Worm (Caenorhabditis elegans) whole organism, L1 larva: ENCODE data around the gene F32D8.11.

ENCODE experiments used
- C16A3.4 ChIP-seq: fragments of 150-350 bp; optimal IDR thresholded peaks from 2 replicates; lab custom pipeline; 2014; ENCODE audit warnings: missing biosample characterization, missing genetic modification characterization
- F16B12.6 ChIP-seq: fragments of 150-350 bp; optimal IDR thresholded peaks from 2 replicates; lab custom pipeline; 2014; ENCODE audit warnings: missing biosample characterization, missing genetic modification characterization
- aha-1 ChIP-seq: fragments of 150-350 bp; optimal IDR thresholded peaks from 2 replicates; lab custom pipeline; 2014; ENCODE audit warnings: missing biosample characterization, missing genetic modification characterization
- blmp-1 ChIP-seq: fragments of 150-350 bp; optimal IDR thresholded peaks from 2 replicates; lab custom pipeline; 2014; ENCODE audit warnings: missing biosample characterization, missing genetic modification characterization
- ceh-88 ChIP-seq: fragments of 200-800 bp; sonication (Bioruptor generic); IDR thresholded peaks from 2 replicates; pipeline ENCODE4 v1.3.6; 2022; ENCODE audit warnings: missing genetic modification characterization, missing compliant biosample characterization
- egl-13 ChIP-seq: sonication (generic microtip); optimal IDR thresholded peaks from 2 replicates; lab custom pipeline; 2016; ENCODE audit warnings: missing genotype, missing genetic modification reagents, missing genetic modification characterization, missing compliant biosample characterization
- elt-2 ChIP-seq: sonication (generic microtip); optimal IDR thresholded peaks from 2 replicates; lab custom pipeline; 2016; ENCODE audit warnings: missing genetic modification characterization, mild to moderate bottlenecking, inconsistent platforms, missing compliant biosample characterization, missing genetic modification reagents
- elt-3 ChIP-seq, 6 experiments: fragments of 150-350 bp in 1 of 6; sonication (generic microtip); optimal IDR thresholded peaks; 2 replicates each; lab custom pipeline; 2017 to 2018; ENCODE audit warnings: missing biosample characterization in 6 of 6, missing genetic modification characterization in 6 of 6, inconsistent platforms in 1 of 6
- fkh-4 ChIP-seq: sonication (generic microtip); optimal IDR thresholded peaks from 2 replicates; lab custom pipeline; 2016; ENCODE audit warnings: missing compliant biosample characterization, missing genetic modification characterization, borderline replicate concordance
- fos-1 ChIP-seq: fragments of 150-350 bp; optimal IDR thresholded peaks from 2 replicates; lab custom pipeline; 2014; ENCODE audit warnings: missing biosample characterization, missing genetic modification characterization
- hlh-17 ChIP-seq: fragments of 200-800 bp; sonication (Bioruptor generic); optimal IDR thresholded peaks from 2 replicates; lab custom pipeline; 2018; ENCODE audit warnings: missing genetic modification characterization, mild to moderate bottlenecking, missing compliant biosample characterization, moderate library complexity, borderline replicate concordance
- hlh-4 ChIP-seq: sonication (generic microtip); optimal IDR thresholded peaks from 2 replicates; lab custom pipeline; 2016; ENCODE audit warnings: mild to moderate bottlenecking, missing genetic modification characterization, missing compliant biosample characterization
- hpl-2 ChIP-seq: fragments of 150-350 bp; optimal IDR thresholded peaks from 2 replicates; lab custom pipeline; 2014; ENCODE audit warnings: missing biosample characterization, missing genetic modification reagents, missing genetic modification characterization
- irx-1 ChIP-seq: sonication (generic microtip); optimal IDR thresholded peaks from 2 replicates; lab custom pipeline; 2016; ENCODE audit warnings: missing genetic modification characterization, missing compliant biosample characterization
- isw-1 ChIP-seq: fragments of 200-800 bp; sonication (Bioruptor generic); IDR thresholded peaks from 2 replicates; pipeline ENCODE4 v1.3.6; 2022; ENCODE audit warnings: missing genetic modification characterization, missing compliant biosample characterization
- lin-13 ChIP-seq: fragments of 150-350 bp; optimal IDR thresholded peaks from 2 replicates; lab custom pipeline; 2014; ENCODE audit warnings: missing biosample characterization, missing genetic modification reagents, missing genetic modification characterization
- lin-14 ChIP-seq: fragments of 200-800 bp; sonication (Bioruptor generic); optimal IDR thresholded peaks from 2 replicates; lab custom pipeline; 2018; ENCODE audit warnings: mild to moderate bottlenecking, missing genetic modification characterization, moderate library complexity, missing compliant biosample characterization
- lin-39 ChIP-seq: fragments of 150-350 bp; optimal IDR thresholded peaks from 2 replicates; lab custom pipeline; 2014; ENCODE audit warnings: missing biosample characterization, missing genetic modification reagents, missing genetic modification characterization
- lsy-2 ChIP-seq, 2 experiments: fragments of 150-350 bp; optimal IDR thresholded peaks; 2 replicates each; lab custom pipeline; 2014; ENCODE audit warnings: missing biosample characterization in 2 of 2, missing genetic modification characterization in 2 of 2
- mdl-1 ChIP-seq, 2 experiments: fragments of 150-350 bp; optimal IDR thresholded peaks; 2 replicates each; lab custom pipeline; 2014 to 2017; ENCODE audit warnings: missing biosample characterization in 2 of 2, missing genetic modification characterization in 2 of 2, inconsistent platforms in 1 of 2
- nhr-19 ChIP-seq: fragments of 200-800 bp; sonication (Bioruptor generic); conservative IDR thresholded peaks from 2 replicates; pipeline ENCODE4 v1.3.6; 2022; ENCODE audit warnings: missing genetic modification characterization, missing compliant biosample characterization
- nhr-20 ChIP-seq: sonication (generic microtip); optimal IDR thresholded peaks from 2 replicates; lab custom pipeline; 2016; ENCODE audit warnings: mild to moderate bottlenecking, missing genetic modification characterization, missing compliant biosample characterization
- nhr-237 ChIP-seq: fragments of 150-350 bp; optimal IDR thresholded peaks from 2 replicates; lab custom pipeline; 2014; ENCODE audit warnings: missing biosample characterization, missing genetic modification characterization
- nhr-71 ChIP-seq: sonication (generic microtip); optimal IDR thresholded peaks from 2 replicates; lab custom pipeline; 2016; ENCODE audit warnings: mild to moderate bottlenecking, missing genetic modification characterization, moderate library complexity, missing compliant biosample characterization
- nhr-85 ChIP-seq: sonication (generic microtip); peaks from one replicate; lab custom pipeline; 2016; ENCODE audit warnings: missing genetic modification characterization, inconsistent platforms, missing compliant biosample characterization
- pag-3 ChIP-seq: sonication (generic microtip); optimal IDR thresholded peaks from 2 replicates; lab custom pipeline; 2017; ENCODE audit warnings: missing genetic modification characterization, mild to moderate bottlenecking, missing compliant biosample characterization, antibody characterized with exemption, borderline replicate concordance; ENCODE audit not compliant: insufficient read depth
- snpc-4 ChIP-seq: fragments of 150-350 bp; optimal IDR thresholded peaks from 2 replicates; lab custom pipeline; 2014; ENCODE audit warnings: missing biosample characterization, missing genetic modification characterization
- snu-23 ChIP-seq: sonication (generic microtip); optimal IDR thresholded peaks from 2 replicates; lab custom pipeline; 2016; ENCODE audit warnings: missing genetic modification characterization, missing compliant biosample characterization
- sox-4 ChIP-seq: sonication (generic microtip); optimal IDR thresholded peaks from 2 replicates; lab custom pipeline; 2016; ENCODE audit warnings: missing genetic modification characterization, missing compliant biosample characterization
- tlp-1 ChIP-seq: fragments of 150-350 bp; optimal IDR thresholded peaks from 2 replicates; lab custom pipeline; 2014; ENCODE audit warnings: missing biosample characterization, missing genetic modification characterization
- unc-130 ChIP-seq: fragments of 150-350 bp; optimal IDR thresholded peaks from 2 replicates; lab custom pipeline; 2017; ENCODE audit warnings: missing biosample characterization, missing genetic modification characterization, inconsistent platforms
- zag-1 ChIP-seq: fragments of 150-350 bp; optimal IDR thresholded peaks from 2 replicates; lab custom pipeline; 2014; ENCODE audit warnings: missing biosample characterization, missing genetic modification characterization

Gene F32D8.11

ce11 chrV:10883478-10883877 is 5.5 kb downstream of the F32D8.11 start, which contains the start of gene F32D8.2:
F32D8.2 (plus strand) TSS chrV:10883778.
- TF ChIP-seq lin-39 (tag; lab: Kevin White, UChicago) (no peak), fkh-4 (tag; lab: Kevin White, UChicago) (no peak), nhr-71 (tag; lab: Kevin White, UChicago) (no peak), nhr-85 (no peak), isw-1 (GFP tag; lab: Robert Waterston, UW) (no peak), tlp-1 (tag; lab: Kevin White, UChicago) (no peak), snpc-4 (tag; lab: Kevin White, UChicago) (no peak), ceh-88 (GFP tag; lab: Robert Waterston, UW) (no peak), sox-4 (tag; lab: Kevin White, UChicago) (no peak), pag-3 (tag; lab: Kevin White, UChicago) (no peak)
- TF ChIP-seq, all 84 proteins: peak for 0

ce11 chrV:10880138-10880882 is 8.6 kb downstream of the F32D8.11 start, which contains the start of gene F32D8.1:
F32D8.1 (plus strand) TSS chrV:10880832.
- TF ChIP-seq lin-14 (peak; percentile 2), C16A3.4 (tag; lab: Kevin White, UChicago) (no peak), irx-1 (tag; lab: Kevin White, UChicago) (no peak)

- TF ChIP-seq nhr-237 (no peak), elt-2 (peak; percentile 90), hlh-4 (no peak), fos-1 (tag; lab: Kevin White, UChicago) (peak; percentile 2), nhr-85 (peak; percentile 73), elt-3 (tag; optimal IDR thresholded peaks at IDR 0.05; lab: Kevin White, UChicago) (peak in 1 of 6 experiments; percentile 57), egl-13 (tag; lab: Kevin White, UChicago) (no peak), C16A3.4 (tag; lab: Kevin White, UChicago) (no peak), mdl-1 (tag; optimal IDR thresholded peaks at IDR 0.05; lab: Kevin White, UChicago) (peak in 1 of 2 experiments; percentile 32), snu-23 (GFP tag; lab: Kevin White, UChicago) (no peak), irx-1 (tag; lab: Kevin White, UChicago) (no peak), hpl-2 (GFP tag; lab: Kevin White, UChicago) (no peak), nhr-20 (tag; lab: Kevin White, UChicago) (peak; percentile 51), F16B12.6 (tag; lab: Kevin White, UChicago) (no peak), blmp-1 (tag; lab: Kevin White, UChicago) (peak; percentile 96), lin-14 (peak; percentile 39), aha-1 (tag; lab: Kevin White, UChicago) (no peak), lsy-2 (tag; optimal IDR thresholded peaks at IDR 0.05; lab: Kevin White, UChicago) (peak in 1 of 2 experiments; percentile 0), lin-13 (GFP tag; lab: Kevin White, UChicago) (no peak), hlh-17 (GFP tag; lab: Kevin White, UChicago) (no peak)
These were observed 10.9 kb downstream of the F32D8.11 start for ce11 chrV:10877808-10878600.

ce11 chrV:10876512-10876911 is 12.4 kb downstream of the F32D8.11 start:
- TF ChIP-seq blmp-1 (tag; lab: Kevin White, UChicago) = peak; percentile 29
- peak; percentile 28 for TF ChIP-seq lin-14
- TF ChIP-seq nhr-19 = 0 out of 2 replicates have a peak, but pooled peaks have one; percentile 26
- TF ChIP-seq nhr-85 = peak; percentile 54
- no peak for TF ChIP-seq sox-4 (tag; lab: Kevin White, UChicago)
- TF ChIP-seq unc-130 (tag; lab: Kevin White, UChicago) = no peak
- peak; percentile 22 for TF ChIP-seq nhr-71 (tag; lab: Kevin White, UChicago)
- no peak for TF ChIP-seq zag-1 (tag; lab: Kevin White, UChicago)
- TF ChIP-seq, all 84 proteins: peak for 5
